Worm (Caenorhabditis elegans) whole organism, late embryonic: ENCODE data around the gene F01G10.5.

Experiments
- ceh-48 ChIP-seq: sonication (generic microtip); optimal IDR thresholded peaks from 2 replicates; lab custom pipeline; 2016; ENCODE audit warnings: missing genetic modification characterization, inconsistent platforms, missing compliant biosample characterization
- fkh-10 ChIP-seq: fragments of 150-350 bp; optimal IDR thresholded peaks from 2 replicates; lab custom pipeline; 2014; ENCODE audit warnings: missing biosample characterization, missing genetic modification reagents, missing genetic modification characterization
- lin-11 ChIP-seq: fragments of 200-800 bp; sonication (Bioruptor generic); optimal IDR thresholded peaks from 2 replicates; lab custom pipeline; 2018; ENCODE audit warnings: mild to moderate bottlenecking, missing genetic modification characterization, missing compliant biosample characterization
- sox-4 ChIP-seq: sonication (generic microtip); optimal IDR thresholded peaks from 2 replicates; lab custom pipeline; 2017; ENCODE audit warnings: mild to moderate bottlenecking, missing genetic modification characterization, inconsistent platforms, missing compliant biosample characterization

- TF ChIP-seq sox-4 (tag; lab: Kevin White, UChicago) (no peak), fkh-10 (GFP tag; lab: Kevin White, UChicago) (no peak), lin-11 (tag; lab: Kevin White, UChicago) (no peak), ceh-48 (tag; lab: Kevin White, UChicago) (no peak)
Measured at ce11 chrIV:10243276-10243675, 12.4 kb upstream of the F01G10.5 start, which contains the start of gene tkt-1.
